Worm (Caenorhabditis elegans): Measurements from ENCODE around the gene ifa-4.

- TF ChIP-seq nhr-25 (tag; optimal IDR thresholded peaks at IDR 0.05): no peak
- TF ChIP-seq ztf-4 (tag; optimal IDR thresholded peaks at IDR 0.05): no peak
- no peak for TF ChIP-seq unc-55 (GFP tag; optimal IDR thresholded peaks at IDR 0.05)
- no peak for TF ChIP-seq alr-1 (tag; optimal IDR thresholded peaks at IDR 0.05)
- no peak for TF ChIP-seq F13H6.1 (tag; optimal IDR thresholded peaks at IDR 0.05)
- TF ChIP-seq snpc-4 (tag; optimal IDR thresholded peaks at IDR 0.05): no peak
- no peak for TF ChIP-seq ceh-82 (tag; optimal IDR thresholded peaks at IDR 0.05)
- no peak for TF ChIP-seq nhr-12 (tag; optimal IDR thresholded peaks at IDR 0.05)
- no peak for TF ChIP-seq ztf-11 (tag; optimal IDR thresholded peaks at IDR 0.05)
Observed at ce11 chrX:4869627-4870026, 46.2 kb downstream of the ifa-4 start.
